Worm (Caenorhabditis elegans): ENCODE results near the gene hipr-1.

Gene hipr-1

DNA sequence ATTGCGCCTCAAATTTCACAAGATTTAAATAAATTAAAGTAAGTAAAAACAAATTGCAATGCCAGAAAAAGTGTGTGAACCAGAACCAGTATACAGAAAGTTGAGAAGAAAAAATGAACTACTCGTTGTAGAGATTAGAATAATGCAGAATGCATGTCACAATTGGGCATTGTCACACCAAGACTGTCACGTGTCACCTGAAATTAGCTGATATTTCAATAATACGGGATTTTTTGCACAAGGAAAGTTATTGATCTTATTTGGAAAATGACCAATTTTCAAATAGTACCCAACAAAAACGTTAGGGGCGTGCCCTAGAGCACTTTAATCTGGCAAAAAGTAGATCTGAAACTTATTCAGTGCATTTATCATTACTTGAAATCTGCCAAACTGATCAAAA is 22.0 kb downstream of the hipr-1 start:
- no peak for TF ChIP-seq fos-1 (tag; optimal IDR thresholded peaks at IDR 0.05)
- no peak for TF ChIP-seq ama-1 (optimal IDR thresholded peaks at IDR 0.05)
- TF ChIP-seq elt-3 (tag; optimal IDR thresholded peaks at IDR 0.05): no peak
- no peak for TF ChIP-seq egl-27 (tag; optimal IDR thresholded peaks at IDR 0.05)
- no peak for TF ChIP-seq ztf-11 (tag; optimal IDR thresholded peaks at IDR 0.05)
- TF ChIP-seq sem-4 (tag; optimal IDR thresholded peaks at IDR 0.05): no peak
- TF ChIP-seq lin-39 (tag; optimal IDR thresholded peaks at IDR 0.05): no peak
- no peak for TF ChIP-seq ceh-16 (tag; optimal IDR thresholded peaks at IDR 0.05)
- no peak for TF ChIP-seq F13H6.1 (tag; optimal IDR thresholded peaks at IDR 0.05)
- no peak for TF ChIP-seq nhr-6 (tag; optimal IDR thresholded peaks at IDR 0.05)
- TF ChIP-seq nhr-23 (tag; optimal IDR thresholded peaks at IDR 0.05): no peak
- TF ChIP-seq ceh-82 (tag; optimal IDR thresholded peaks at IDR 0.05): no peak
- TF ChIP-seq alr-1 (tag; optimal IDR thresholded peaks at IDR 0.05): no peak

DNA sequence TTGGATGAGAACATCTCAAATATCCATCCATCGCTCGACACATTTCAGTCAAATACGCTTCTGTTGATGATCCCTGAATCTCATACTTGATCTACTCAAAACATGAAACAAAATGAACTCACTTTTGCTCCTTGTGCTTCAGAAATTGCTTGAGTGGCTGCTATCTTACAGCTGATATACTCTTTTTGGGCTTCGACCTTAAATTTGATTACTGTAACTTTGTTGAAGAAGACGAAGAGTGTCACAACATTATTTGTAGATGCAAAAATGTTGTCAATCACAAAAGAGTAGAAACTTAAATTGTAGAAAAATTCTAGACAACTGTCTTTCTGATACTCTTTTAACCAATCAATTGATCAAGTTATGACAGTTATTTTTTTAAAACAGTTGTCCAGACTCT is 22.6 kb downstream of the hipr-1 start:
- TF ChIP-seq mdl-1 (tag; optimal IDR thresholded peaks at IDR 0.05): no peak
- no peak for TF ChIP-seq nhr-25 (tag; optimal IDR thresholded peaks at IDR 0.05)
- no peak for TF ChIP-seq gmeb-1 (tag; optimal IDR thresholded peaks at IDR 0.05)
- TF ChIP-seq peb-1 (tag; optimal IDR thresholded peaks at IDR 0.05): no peak
- no peak for TF ChIP-seq crh-2 (tag; optimal IDR thresholded peaks at IDR 0.05)
- no peak for TF ChIP-seq ztf-1 (GFP tag; conservative IDR thresholded peaks at IDR 0.05)
- TF ChIP-seq F13H6.1 (tag; optimal IDR thresholded peaks at IDR 0.05): no peak
- TF ChIP-seq nhr-129 (tag; optimal IDR thresholded peaks at IDR 0.05): no peak
- no peak for TF ChIP-seq nhr-12 (tag; optimal IDR thresholded peaks at IDR 0.05)
- no peak for TF ChIP-seq unc-62 (GFP tag; optimal IDR thresholded peaks at IDR 0.05)
- TF ChIP-seq egl-27 (tag; optimal IDR thresholded peaks at IDR 0.05): no peak
- TF ChIP-seq R02D3.7 (tag; optimal IDR thresholded peaks at IDR 0.05): no peak
- TF ChIP-seq nhr-21 (tag; optimal IDR thresholded peaks at IDR 0.05): no peak
- TF ChIP-seq blmp-1 (tag; optimal IDR thresholded peaks at IDR 0.05; ENCODE audit: insufficient read depth): no peak
- TF ChIP-seq ztf-4 (tag; optimal IDR thresholded peaks at IDR 0.05): no peak
- no peak for TF ChIP-seq mbf-1 (tag; optimal IDR thresholded peaks at IDR 0.05)
- TF ChIP-seq lin-11 (tag; optimal IDR thresholded peaks at IDR 0.05): no peak
- TF ChIP-seq nhr-10 (tag; optimal IDR thresholded peaks at IDR 0.05): no peak
- TF ChIP-seq aly-2 (tag; optimal IDR thresholded peaks at IDR 0.05): no peak
- TF ChIP-seq nhr-6 (tag; optimal IDR thresholded peaks at IDR 0.05): no peak

DNA sequence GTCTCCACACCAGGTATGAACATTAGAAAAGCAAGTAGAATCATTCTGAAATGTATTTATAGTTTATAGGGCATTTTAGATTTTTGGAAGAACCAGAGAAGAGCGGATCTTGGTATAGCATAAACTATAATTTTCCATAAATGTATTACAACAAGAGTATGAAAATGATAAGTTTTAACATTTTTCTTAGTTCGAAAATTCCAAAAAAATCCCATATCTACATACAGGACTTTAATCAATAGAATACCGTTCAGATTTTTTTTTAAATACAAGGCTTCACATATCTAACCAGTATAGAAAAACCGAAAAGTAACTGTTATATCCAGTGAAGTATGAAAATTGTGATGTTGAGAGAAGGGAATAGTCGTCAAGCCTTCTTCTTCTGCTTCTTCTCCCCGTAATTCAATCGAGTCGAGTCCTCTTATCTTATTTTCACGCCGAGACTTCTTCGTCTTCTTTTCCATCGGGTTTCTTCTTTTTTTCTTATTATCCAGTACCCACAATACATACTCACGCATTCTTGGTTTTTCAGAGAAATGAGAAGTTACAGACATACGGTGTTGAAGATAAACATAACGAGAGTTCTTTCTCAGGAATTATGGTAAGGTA is 23.9 kb downstream of the hipr-1 start, which contains the start of gene ZK370.6:
Gene ZK370.6 (minus strand): TSS at position 51 of the 609 bp plus-strand sequence.
- TF ChIP-seq skn-1 (tag; optimal IDR thresholded peaks at IDR 0.05) (no peak), ZK546.5 (tag; optimal IDR thresholded peaks at IDR 0.05) (no peak), lsy-2 (tag; optimal IDR thresholded peaks at IDR 0.05) (no peak), elt-3 (tag; optimal IDR thresholded peaks at IDR 0.05) (no peak)

DNA sequence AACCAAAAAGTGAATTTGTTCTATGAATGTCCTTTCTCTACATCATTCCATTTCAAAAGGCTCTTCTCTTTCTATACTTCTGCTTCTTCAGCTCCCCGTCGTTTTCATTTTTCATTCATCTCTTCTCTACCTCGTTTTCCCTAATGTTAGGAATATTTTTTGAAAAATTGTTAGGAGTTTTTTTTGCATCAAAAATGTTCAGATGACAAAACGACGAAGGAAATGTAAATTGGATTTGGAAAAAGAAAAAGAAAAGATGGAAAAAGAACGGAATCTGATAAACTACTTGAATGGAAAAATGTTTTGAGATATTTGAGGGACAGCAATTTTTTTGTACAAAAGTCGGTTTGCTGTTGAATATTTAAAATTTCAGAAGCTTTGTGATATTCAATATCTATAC is 24.8 kb downstream of the hipr-1 start:
- TF ChIP-seq nhr-11 (tag; optimal IDR thresholded peaks at IDR 0.05): no peak
- TF ChIP-seq mbf-1 (tag; optimal IDR thresholded peaks at IDR 0.05): no peak
- TF ChIP-seq egl-27 (tag; optimal IDR thresholded peaks at IDR 0.05): no peak
- no peak for TF ChIP-seq unc-39 (tag; optimal IDR thresholded peaks at IDR 0.05)
- no peak for TF ChIP-seq nhr-21 (tag; optimal IDR thresholded peaks at IDR 0.05)
- no peak for TF ChIP-seq elt-3 (tag; optimal IDR thresholded peaks at IDR 0.05)
- no peak for TF ChIP-seq lsy-2 (tag; optimal IDR thresholded peaks at IDR 0.05)
- TF ChIP-seq zag-1 (tag; optimal IDR thresholded peaks at IDR 0.05): no peak
- TF ChIP-seq skn-1 (tag; optimal IDR thresholded peaks at IDR 0.05): no peak
- no peak for TF ChIP-seq nhr-10 (tag; optimal IDR thresholded peaks at IDR 0.05)
- no peak for TF ChIP-seq nhr-23 (tag; optimal IDR thresholded peaks at IDR 0.05)
- TF ChIP-seq nhr-12 (tag; optimal IDR thresholded peaks at IDR 0.05): no peak
- TF ChIP-seq ama-1 (optimal IDR thresholded peaks at IDR 0.05): no peak

DNA sequence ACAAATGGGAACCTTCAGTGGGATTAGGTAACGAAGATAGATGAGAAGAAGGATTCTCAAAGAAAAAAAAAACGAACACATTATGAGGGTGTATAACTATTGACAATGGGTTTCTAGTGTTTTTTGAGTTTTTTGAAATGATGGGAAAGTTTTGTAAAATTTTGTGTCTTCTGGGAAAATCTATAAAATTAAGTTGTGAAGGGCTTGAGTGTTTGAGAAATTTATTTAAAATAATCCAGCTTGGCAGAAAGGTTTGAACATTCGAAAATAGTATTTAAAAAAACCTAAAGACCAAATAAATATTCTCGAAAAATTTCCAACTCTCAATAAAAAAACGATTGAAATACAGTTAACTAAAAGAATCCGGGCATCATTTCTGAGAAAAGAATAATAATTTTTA is 25.2 kb downstream of the hipr-1 start:
- TF ChIP-seq zag-1 (tag; optimal IDR thresholded peaks at IDR 0.05) (no peak), skn-1 (tag; optimal IDR thresholded peaks at IDR 0.05) (no peak), nhr-10 (tag; optimal IDR thresholded peaks at IDR 0.05) (no peak), nhr-77 (tag; optimal IDR thresholded peaks at IDR 0.05) (no peak), alr-1 (tag; optimal IDR thresholded peaks at IDR 0.05) (no peak), mdl-1 (tag; optimal IDR thresholded peaks at IDR 0.05) (no peak), gmeb-1 (tag; optimal IDR thresholded peaks at IDR 0.05) (no peak), crh-2 (tag; optimal IDR thresholded peaks at IDR 0.05) (no peak), lsy-2 (tag; optimal IDR thresholded peaks at IDR 0.05) (no peak), nhr-6 (tag; optimal IDR thresholded peaks at IDR 0.05) (no peak), ama-1 (optimal IDR thresholded peaks at IDR 0.05) (no peak), sma-9 (GFP tag; optimal IDR thresholded peaks at IDR 0.05) (no peak), sma-9 (tag; optimal IDR thresholded peaks at IDR 0.05) (no peak), sma-3 (GFP tag; optimal IDR thresholded peaks at IDR 0.05) (no peak), dmd-4 (tag; optimal IDR thresholded peaks at IDR 0.05) (no peak), ZK546.5 (tag; optimal IDR thresholded peaks at IDR 0.05) (no peak), nhr-21 (tag; optimal IDR thresholded peaks at IDR 0.05) (no peak), sem-4 (tag; optimal IDR thresholded peaks at IDR 0.05) (no peak)
